Fruit fly (Drosophila melanogaster) whole organism, prepupa: ENCODE data around the gene CG44195.

Experiments
- CG11294 ChIP-seq: fragments of 200-800 bp; sonication (Bioruptor generic); IDR thresholded peaks from 2 replicates; pipeline ENCODE4 v1.3.6; 2022; ENCODE audit warnings: missing biosample characterization, missing genetic modification characterization
- CG11902 ChIP-seq: fragments of 200-800 bp; sonication (Bioruptor generic); optimal IDR thresholded peaks from 3 replicates; lab custom pipeline; 2016; ENCODE audit warnings: missing biosample characterization, missing genetic modification characterization
- CG16779 ChIP-seq: fragments of 200-800 bp; sonication (Bioruptor generic); optimal IDR thresholded peaks from 3 replicates; lab custom pipeline; 2017; ENCODE audit warnings: missing biosample characterization, mild to moderate bottlenecking, missing genetic modification characterization
- cyc ChIP-seq: fragments of 200-800 bp; sonication (Bioruptor generic); optimal IDR thresholded peaks from 3 replicates; lab custom pipeline; 2016; ENCODE audit warnings: missing biosample characterization, missing genetic modification characterization
- eg ChIP-seq: fragments of 200-800 bp; sonication (Bioruptor generic); IDR thresholded peaks from 3 replicates; pipeline ENCODE4 v1.3.6; 2022; ENCODE audit warnings: missing biosample characterization, missing genetic modification characterization
- lz ChIP-seq: fragments of 200-800 bp; sonication (Bioruptor generic); optimal IDR thresholded peaks from 3 replicates; lab custom pipeline; 2016; ENCODE audit warnings: missing biosample characterization, missing genetic modification characterization
- pdm3 ChIP-seq: fragments of 200-800 bp; sonication (Bioruptor generic); optimal IDR thresholded peaks from 3 replicates; lab custom pipeline; 2016; ENCODE audit warnings: missing biosample characterization, missing genetic modification characterization

DNA sequence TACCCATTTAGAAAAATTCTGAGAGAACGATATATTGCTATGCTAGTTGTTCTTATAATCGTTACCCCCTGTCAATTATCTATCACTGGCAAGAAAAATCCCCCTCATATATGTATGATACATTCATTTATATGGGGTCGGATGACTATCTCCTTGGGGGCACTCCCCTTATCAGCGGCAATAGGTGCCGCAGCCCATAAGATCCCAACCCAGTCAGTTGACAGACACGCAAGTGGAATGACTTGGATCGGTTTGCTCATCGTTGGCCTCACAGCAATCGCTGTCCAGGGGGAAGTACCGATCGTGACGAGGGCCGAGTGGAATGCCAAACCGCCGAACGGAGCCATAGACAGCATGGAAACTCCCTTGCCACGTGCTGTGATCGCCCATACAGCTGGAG lies 44.5 kb downstream of the CG44195 start, which contains the start of gene PGRP-SD:
- no peak for TF ChIP-seq cyc (GFP tag; lab: Kevin White, UChicago)
- TF ChIP-seq lz: no peak
- TF ChIP-seq eg (GFP tag; lab: Robert Waterston, UW): no peak
- no peak for TF ChIP-seq CG11294 (GFP tag; lab: Robert Waterston, UW)
- no peak for TF ChIP-seq CG16779 (tag; lab: Kevin White, UChicago)
- TF ChIP-seq pdm3 (GFP tag; lab: Kevin White, UChicago): no peak
- no peak for TF ChIP-seq CG11902 (GFP tag; lab: Kevin White, UChicago)
